Fruit fly (Drosophila melanogaster): ENCODE data around the gene Sec71.

Sec71 gene

DNA sequence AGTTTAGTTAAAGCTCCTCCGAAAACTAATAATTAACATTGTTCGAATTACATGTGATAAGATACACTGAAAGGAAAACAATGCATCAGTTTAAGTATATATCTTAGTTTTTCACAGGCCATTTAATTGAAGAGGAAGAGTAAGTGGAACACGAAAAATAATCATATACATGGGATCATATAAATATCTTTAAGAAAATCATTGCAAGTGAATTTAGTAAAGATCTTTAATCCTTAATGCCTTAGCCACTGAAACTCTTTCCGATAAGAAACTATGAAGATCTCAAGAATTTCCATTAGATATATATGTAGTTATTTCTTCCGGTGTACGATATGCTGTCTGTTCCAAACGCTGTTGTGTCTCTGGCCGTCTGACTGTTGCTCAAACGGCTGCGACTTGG is 14.7 kb upstream of the Sec71 start (continued):
- TF ChIP-seq dpn (GFP tag; optimal IDR thresholded peaks at IDR 0.05) (peak; percentile 49 to 63), CG17829 (tag; optimal IDR thresholded peaks at IDR 0.05) (peak; percentile 35), CG11560 (tag; IDR thresholded peaks at IDR 0.05) (peak; percentile 54; the same call in 2 of the 3 replicates), eyg (GFP tag; optimal IDR thresholded peaks at IDR 0.05) (peak; percentile 54), fd3F (GFP tag; optimal IDR thresholded peaks at IDR 0.05) (peak; percentile 40), Side (GFP tag; optimal IDR thresholded peaks at IDR 0.05) (no peak), Abd-B (GFP tag; optimal IDR thresholded peaks at IDR 0.05) (peak; percentile 67), CG11696 (GFP tag; IDR thresholded peaks at IDR 0.05) (no peak), CG33557 (GFP tag; optimal IDR thresholded peaks at IDR 0.05) (no peak), kni (GFP tag; optimal IDR thresholded peaks at IDR 0.05) (no peak), ap (GFP tag; IDR thresholded peaks at IDR 0.05) (no peak), CG33213 (GFP tag; optimal IDR thresholded peaks at IDR 0.05) (peak; percentile 21), Chrac-16 (GFP tag; optimal IDR thresholded peaks at IDR 0.05) (peak; percentile 11), Ssrp (tag; optimal IDR thresholded peaks at IDR 0.05) (peak; percentile 66), Asciz (GFP tag; optimal IDR thresholded peaks at IDR 0.05) (peak; percentile 41), en (GFP tag; optimal IDR thresholded peaks at IDR 0.05) (no peak), CG10366 (GFP tag; IDR thresholded peaks at IDR 0.05) (peak; percentile 58), CG16815 (GFP tag; optimal IDR thresholded peaks at IDR 0.05) (peak; percentile 9), prd (optimal IDR thresholded peaks at IDR 0.05) (no peak), prd (GFP tag; IDR thresholded peaks at IDR 0.05) (peak; percentile 53; the same call in 2 of the 3 replicates), CG4730 (GFP tag; IDR thresholded peaks at IDR 0.05) (peak; percentile 26; the same call in 1 of the 2 replicates), Meics (GFP tag; optimal IDR thresholded peaks at IDR 0.05) (peak; percentile 47), CG18599 (GFP tag; optimal IDR thresholded peaks at IDR 0.05) (peak; percentile 61), toy (GFP tag; IDR thresholded peaks at IDR 0.05) (no peak), chn (GFP tag; optimal IDR thresholded peaks at IDR 0.05) (peak; percentile 18), pfk (GFP tag; optimal IDR thresholded peaks at IDR 0.05) (no peak), dan (GFP tag; IDR thresholded peaks at IDR 0.05) (no peak), rib (GFP tag; IDR thresholded peaks at IDR 0.05) (no peak), Hr3 (GFP tag; optimal IDR thresholded peaks at IDR 0.05) (peak; percentile 51), CG4820 (GFP tag; optimal IDR thresholded peaks at IDR 0.05) (peak; percentile 69), Six4 (GFP tag; optimal IDR thresholded peaks at IDR 0.05) (peak; percentile 5), pho (GFP tag; optimal IDR thresholded peaks at IDR 0.05) (peak; percentile 68), grau (tag; optimal IDR thresholded peaks at IDR 0.05) (peak; percentile 80), az2 (GFP tag; optimal IDR thresholded peaks at IDR 0.05) (peak; percentile 20), CG9727 (GFP tag; optimal IDR thresholded peaks at IDR 0.05) (peak; percentile 61), CG18619 (GFP tag; optimal IDR thresholded peaks at IDR 0.05) (peak; percentile 19), CG32532 (GFP tag; IDR thresholded peaks at IDR 0.05) (peak; percentile 48), nerfin-1 (tag; optimal IDR thresholded peaks at IDR 0.05) (no peak), Fer1 (GFP tag; optimal IDR thresholded peaks at IDR 0.05) (peak; percentile 11), trem (tag; optimal IDR thresholded peaks at IDR 0.05) (no peak), phol (tag; optimal IDR thresholded peaks at IDR 0.05) (peak; percentile 43), CG14710 (tag; optimal IDR thresholded peaks at IDR 0.05) (peak; percentile 1), CG10274 (GFP tag; optimal IDR thresholded peaks at IDR 0.05) (no peak), CG3995 (GFP tag; optimal IDR thresholded peaks at IDR 0.05) (no peak), wek (GFP tag; optimal IDR thresholded peaks at IDR 0.05) (no peak), Dek (tag; optimal IDR thresholded peaks at IDR 0.05) (peak; percentile 54), insv (GFP tag; optimal IDR thresholded peaks at IDR 0.05) (no peak), run (tag; optimal IDR thresholded peaks at IDR 0.05) (peak; percentile 59), CG4360 (GFP tag; IDR thresholded peaks at IDR 0.05) (no peak), maf-S (GFP tag; optimal IDR thresholded peaks at IDR 0.05) (no peak), br (optimal IDR thresholded peaks at IDR 0.05) (no peak), B-H2 (GFP tag; optimal IDR thresholded peaks at IDR 0.05) (no peak)

Data from whole organism, embryonic.